Worm (Caenorhabditis elegans) whole organism, L1 larva: ENCODE data around the gene npr-31.
A peak's percentile ranks its signal among the peaks of the same experiment; 100 is the strongest.

Experiments
- C16A3.4 ChIP-seq: fragments of 150-350 bp; optimal IDR thresholded peaks from 2 replicates; lab custom pipeline; 2014; ENCODE audit warnings: missing biosample characterization, missing genetic modification characterization
- F16B12.6 ChIP-seq: fragments of 150-350 bp; optimal IDR thresholded peaks from 2 replicates; lab custom pipeline; 2014; ENCODE audit warnings: missing biosample characterization, missing genetic modification characterization
- Y116A8C.19 ChIP-seq: sonication (generic microtip); optimal IDR thresholded peaks from 2 replicates; lab custom pipeline; 2016; ENCODE audit warnings: missing compliant biosample characterization, missing genetic modification characterization, borderline replicate concordance
- blmp-1 ChIP-seq: fragments of 150-350 bp; optimal IDR thresholded peaks from 2 replicates; lab custom pipeline; 2014; ENCODE audit warnings: missing biosample characterization, missing genetic modification characterization
- ceh-63 ChIP-seq: fragments of 200-800 bp; sonication (Bioruptor generic); optimal IDR thresholded peaks from 2 replicates; lab custom pipeline; 2018; ENCODE audit warnings: mild to moderate bottlenecking, missing genetic modification characterization, missing compliant biosample characterization
- ceh-82 ChIP-seq, 3 experiments: fragments of 150-350 bp in 1 of 3; sonication (generic microtip) in 2 of 3; optimal IDR thresholded peaks; 2 replicates each; lab custom pipeline; 2014 to 2017; ENCODE audit warnings: missing biosample characterization in 3 of 3, missing genetic modification characterization in 3 of 3
- ceh-90 ChIP-seq: sonication (generic microtip); optimal IDR thresholded peaks from 2 replicates; lab custom pipeline; 2016; ENCODE audit warnings: missing genetic modification characterization, missing compliant biosample characterization
- dpl-1 ChIP-seq, 3 experiments: fragments of 150-350 bp in 2 of 3; sonication (generic microtip) in 1 of 3; optimal IDR thresholded peaks; 2 replicates each; lab custom pipeline; 2014 to 2017; ENCODE audit warnings: missing biosample characterization in 3 of 3, missing genetic modification characterization in 3 of 3, missing genetic modification reagents in 3 of 3
- dsc-1 ChIP-seq: sonication (generic microtip); optimal IDR thresholded peaks from 2 replicates; lab custom pipeline; 2016; ENCODE audit warnings: mild to moderate bottlenecking, missing genetic modification characterization, missing compliant biosample characterization
- efl-1 ChIP-seq, 4 experiments: fragments of 150-350 bp; optimal IDR thresholded peaks in 3 of 4; peaks in 1 of 4; 1 replicate in 1 of 4; 2 replicates in 3 of 4; lab custom pipeline; 2014; ENCODE audit warnings: missing biosample characterization in 2 of 4, missing genetic modification characterization in 2 of 4, missing genetic modification reagents in 2 of 4
- efl-3 ChIP-seq: fragments of 200-800 bp; sonication (Bioruptor generic); optimal IDR thresholded peaks from 2 replicates; lab custom pipeline; 2018; ENCODE audit warnings: mild to moderate bottlenecking, missing genetic modification characterization, missing compliant biosample characterization
- egl-13 ChIP-seq: sonication (generic microtip); optimal IDR thresholded peaks from 2 replicates; lab custom pipeline; 2016; ENCODE audit warnings: missing genotype, missing genetic modification reagents, missing genetic modification characterization, missing compliant biosample characterization
- egl-27 ChIP-seq, 2 experiments: fragments of 150-350 bp in 1 of 2; sonication (generic microtip); optimal IDR thresholded peaks; 3 replicates each; lab custom pipeline; 2017 to 2018; ENCODE audit warnings: missing biosample characterization in 2 of 2, missing genetic modification characterization in 2 of 2, missing genetic modification reagents in 2 of 2
- fkh-10 ChIP-seq: sonication (generic microtip); optimal IDR thresholded peaks from 2 replicates; lab custom pipeline; 2017; ENCODE audit warnings: missing biosample characterization, missing genetic modification reagents, missing genetic modification characterization
- hpl-2 ChIP-seq: fragments of 150-350 bp; optimal IDR thresholded peaks from 2 replicates; lab custom pipeline; 2014; ENCODE audit warnings: missing biosample characterization, missing genetic modification reagents, missing genetic modification characterization
- isw-1 ChIP-seq: fragments of 200-800 bp; sonication (Bioruptor generic); IDR thresholded peaks from 2 replicates; pipeline ENCODE4 v1.3.6; 2022; ENCODE audit warnings: missing genetic modification characterization, missing compliant biosample characterization
- lin-14 ChIP-seq: fragments of 200-800 bp; sonication (Bioruptor generic); optimal IDR thresholded peaks from 2 replicates; lab custom pipeline; 2018; ENCODE audit warnings: mild to moderate bottlenecking, missing genetic modification characterization, moderate library complexity, missing compliant biosample characterization
- lin-15B ChIP-seq: fragments of 150-350 bp; sonication (generic microtip); optimal IDR thresholded peaks from 3 replicates; lab custom pipeline; 2014; ENCODE audit warnings: missing biosample characterization, missing genetic modification characterization
- lin-39 ChIP-seq: fragments of 150-350 bp; optimal IDR thresholded peaks from 2 replicates; lab custom pipeline; 2014; ENCODE audit warnings: missing biosample characterization, missing genetic modification reagents, missing genetic modification characterization
- lsy-2 ChIP-seq, 2 experiments: fragments of 150-350 bp; optimal IDR thresholded peaks; 2 replicates each; lab custom pipeline; 2014; ENCODE audit warnings: missing biosample characterization in 2 of 2, missing genetic modification characterization in 2 of 2
- mdl-1 ChIP-seq, 2 experiments: fragments of 150-350 bp; optimal IDR thresholded peaks; 2 replicates each; lab custom pipeline; 2014 to 2017; ENCODE audit warnings: missing biosample characterization in 2 of 2, missing genetic modification characterization in 2 of 2, inconsistent platforms in 1 of 2
- nhr-19 ChIP-seq: fragments of 200-800 bp; sonication (Bioruptor generic); conservative IDR thresholded peaks from 2 replicates; pipeline ENCODE4 v1.3.6; 2022; ENCODE audit warnings: missing genetic modification characterization, missing compliant biosample characterization
- nhr-47 ChIP-seq: sonication (generic microtip); optimal IDR thresholded peaks from 2 replicates; lab custom pipeline; 2016; ENCODE audit warnings: mild to moderate bottlenecking, missing genetic modification characterization, moderate library complexity, missing compliant biosample characterization
- nhr-71 ChIP-seq: sonication (generic microtip); optimal IDR thresholded peaks from 2 replicates; lab custom pipeline; 2016; ENCODE audit warnings: mild to moderate bottlenecking, missing genetic modification characterization, moderate library complexity, missing compliant biosample characterization
- nhr-76 ChIP-seq: sonication (generic microtip); optimal IDR thresholded peaks from 2 replicates; lab custom pipeline; 2017; ENCODE audit warnings: missing biosample characterization, missing genetic modification characterization
- nhr-85 ChIP-seq: sonication (generic microtip); peaks from one replicate; lab custom pipeline; 2016; ENCODE audit warnings: missing genetic modification characterization, inconsistent platforms, missing compliant biosample characterization
- nhr-90 ChIP-seq: sonication (generic microtip); optimal IDR thresholded peaks from 2 replicates; lab custom pipeline; 2016; ENCODE audit warnings: mild to moderate bottlenecking, missing genetic modification characterization, missing compliant biosample characterization; ENCODE audit not compliant: poor library complexity
- pag-3 ChIP-seq: sonication (generic microtip); optimal IDR thresholded peaks from 2 replicates; lab custom pipeline; 2017; ENCODE audit warnings: missing genetic modification characterization, mild to moderate bottlenecking, missing compliant biosample characterization, antibody characterized with exemption, borderline replicate concordance; ENCODE audit not compliant: insufficient read depth
- pqm-1 ChIP-seq: sonication (generic microtip); optimal IDR thresholded peaks from 3 replicates; lab custom pipeline; 2017; ENCODE audit warnings: missing biosample characterization, missing genetic modification characterization
- snu-23 ChIP-seq: sonication (generic microtip); optimal IDR thresholded peaks from 2 replicates; lab custom pipeline; 2016; ENCODE audit warnings: missing genetic modification characterization, missing compliant biosample characterization
- sox-4 ChIP-seq: sonication (generic microtip); optimal IDR thresholded peaks from 2 replicates; lab custom pipeline; 2016; ENCODE audit warnings: missing genetic modification characterization, missing compliant biosample characterization
- swsn-7 ChIP-seq: sonication (generic microtip); optimal IDR thresholded peaks from 2 replicates; lab custom pipeline; 2016; ENCODE audit warnings: missing genetic modification characterization, missing compliant biosample characterization
- tbx-2 ChIP-seq: sonication (generic microtip); optimal IDR thresholded peaks from 2 replicates; lab custom pipeline; 2016; ENCODE audit warnings: missing genetic modification characterization, missing compliant biosample characterization
- unc-130 ChIP-seq: fragments of 150-350 bp; optimal IDR thresholded peaks from 2 replicates; lab custom pipeline; 2017; ENCODE audit warnings: missing biosample characterization, missing genetic modification characterization, inconsistent platforms
- unc-86 ChIP-seq: sonication (generic microtip); optimal IDR thresholded peaks from 2 replicates; lab custom pipeline; 2016; ENCODE audit warnings: missing genetic modification characterization, missing compliant biosample characterization
- xbp-1 ChIP-seq: sonication (generic microtip); optimal IDR thresholded peaks from 2 replicates; lab custom pipeline; 2016; ENCODE audit warnings: missing genetic modification characterization, missing compliant biosample characterization
- ztf-4 ChIP-seq: fragments of 150-350 bp; optimal IDR thresholded peaks from 2 replicates; lab custom pipeline; 2014; ENCODE audit warnings: missing biosample characterization, missing genetic modification characterization

The npr-31 gene

ce11 chrII:7116350-7116749 lies 28.1 kb upstream of the npr-31 start, which contains the start of gene spon-1:
spon-1 (plus strand) TSS chrII:7116557.
- TF ChIP-seq snu-23 (GFP tag; lab: Kevin White, UChicago), result no peak
- TF ChIP-seq dpl-1 (GFP tag; optimal IDR thresholded peaks at IDR 0.05; lab: Kevin White, UChicago), result no peak
- no peak for TF ChIP-seq pqm-1 (tag; lab: Kevin White, UChicago)
- TF ChIP-seq egl-27 (tag; optimal IDR thresholded peaks at IDR 0.05; lab: Kevin White, UChicago), result no peak
- no peak for TF ChIP-seq unc-130 (tag; lab: Kevin White, UChicago)
- no peak for TF ChIP-seq lin-14
- TF ChIP-seq, all 84 proteins: peak for 0

ce11 chrII:7119525-7119924 lies 24.9 kb upstream of the npr-31 start:
- TF ChIP-seq egl-27 (tag; optimal IDR thresholded peaks at IDR 0.05; lab: Kevin White, UChicago), result no peak
- TF ChIP-seq ceh-90 (tag; lab: Kevin White, UChicago), result no peak
- no peak for TF ChIP-seq nhr-90
- no peak for TF ChIP-seq ceh-63 (GFP tag; lab: Kevin White, UChicago)
- no peak for TF ChIP-seq Y116A8C.19
- TF ChIP-seq nhr-19 (GFP tag; lab: Robert Waterston, UW), result no peak
- no peak for TF ChIP-seq sox-4 (tag; lab: Kevin White, UChicago)
- TF ChIP-seq swsn-7, result no peak
- no peak for TF ChIP-seq tbx-2
- no peak for TF ChIP-seq efl-3 (GFP tag; lab: Kevin White, UChicago)
- no peak for TF ChIP-seq isw-1 (GFP tag; lab: Robert Waterston, UW)
- TF ChIP-seq pag-3 (tag; lab: Kevin White, UChicago), result no peak
- no peak for TF ChIP-seq unc-130 (tag; lab: Kevin White, UChicago)
- TF ChIP-seq ztf-4, result no peak
- TF ChIP-seq nhr-76 (tag; lab: Kevin White, UChicago), result no peak
- no peak for TF ChIP-seq mdl-1 (tag; optimal IDR thresholded peaks at IDR 0.05; lab: Kevin White, UChicago)
- TF ChIP-seq, all 84 proteins: peak for 0

- no peak for TF ChIP-seq blmp-1
- TF ChIP-seq, all 84 proteins: peak for 0
Observed at ce11 chrII:7121762-7122292, 22.6 kb upstream of the npr-31 start, which contains the start of gene F10E7.2. F10E7.2 (plus strand) TSS chrII:7122242.

- TF ChIP-seq C16A3.4, result no peak
- TF ChIP-seq hpl-2 (GFP tag; lab: Kevin White, UChicago), result no peak
- TF ChIP-seq unc-86, result peak; percentile 37
- TF ChIP-seq efl-1 (optimal IDR thresholded peaks at IDR 0.05; lab: Kevin White, UChicago), result peak in 1 of 2 experiments; percentile 6
- TF ChIP-seq efl-1 (GFP tag; optimal IDR thresholded peaks at IDR 0.05 in 1 of 2; lab: Kevin White, UChicago), result peak in 1 of 2 experiments; percentile 82
- peak; percentile 38 for TF ChIP-seq egl-13
- peak in 1 of 3 experiments; percentile 11 for TF ChIP-seq ceh-82 (tag; optimal IDR thresholded peaks at IDR 0.05; lab: Kevin White, UChicago)
- peak; percentile 55 for TF ChIP-seq nhr-47 (tag; lab: Kevin White, UChicago)
- no peak for TF ChIP-seq xbp-1 (tag; lab: Kevin White, UChicago)
- peak; percentile 40 for TF ChIP-seq nhr-85 (tag; lab: Kevin White, UChicago)
- peak; percentile 16 for TF ChIP-seq swsn-7
- TF ChIP-seq nhr-71 (tag; lab: Kevin White, UChicago), result peak; percentile 19
- peak; percentile 24; the same call in 1 of the 2 replicates for TF ChIP-seq nhr-19 (GFP tag; lab: Robert Waterston, UW)
- TF ChIP-seq F16B12.6 (tag; lab: Kevin White, UChicago), result no peak
- peak; percentile 11 for TF ChIP-seq lin-15B (tag; lab: Kevin White, UChicago)
- TF ChIP-seq dsc-1 (tag; lab: Kevin White, UChicago), result peak; percentile 38
- peak in 1 of 3 experiments; percentile 15 for TF ChIP-seq dpl-1 (GFP tag; optimal IDR thresholded peaks at IDR 0.05; lab: Kevin White, UChicago)
- peak; percentile 14 to 41 for TF ChIP-seq lsy-2 (tag; optimal IDR thresholded peaks at IDR 0.05; lab: Kevin White, UChicago)
- no peak for TF ChIP-seq fkh-10 (GFP tag; lab: Kevin White, UChicago)
- no peak for TF ChIP-seq lin-39 (tag; lab: Kevin White, UChicago)
Observed at ce11 chrII:7122661-7123418, 21.6 kb upstream of the npr-31 start, which contains the start of gene F10E7.11. F10E7.11 (minus strand) TSS chrII:7122892.
